Worm (Caenorhabditis elegans): Measurements from ENCODE around the gene ostf-4.

ce11 chrIII:10362920-10363319 is 44.6 kb upstream of the ostf-4 start:
- TF ChIP-seq lin-11 (tag; optimal IDR thresholded peaks at IDR 0.05), result no peak
- no peak for TF ChIP-seq rnt-1 (tag; optimal IDR thresholded peaks at IDR 0.05)
- TF ChIP-seq ama-1 (optimal IDR thresholded peaks at IDR 0.05), result no peak
- no peak for TF ChIP-seq elt-2 (tag; optimal IDR thresholded peaks at IDR 0.05)
- no peak for TF ChIP-seq ceh-19 (GFP tag; optimal IDR thresholded peaks at IDR 0.05)
- TF ChIP-seq dmd-4 (tag; optimal IDR thresholded peaks at IDR 0.05; ENCODE audit: borderline replicate concordance), result no peak
- no peak for TF ChIP-seq C38D4.7 (GFP tag; optimal IDR thresholded peaks at IDR 0.05)
- no peak for TF ChIP-seq pqm-1 (tag; optimal IDR thresholded peaks at IDR 0.05)
- no peak for TF ChIP-seq fkh-10 (GFP tag; optimal IDR thresholded peaks at IDR 0.05)
- no peak for TF ChIP-seq ceh-22 (tag; optimal IDR thresholded peaks at IDR 0.05)
- no peak for TF ChIP-seq ahr-1 (tag; optimal IDR thresholded peaks at IDR 0.05)

All from whole organism, late embryonic.